Fruit fly (Drosophila melanogaster) whole organism, adult: ENCODE results near the gene CG43896.

Experiments
- CG14711 ChIP-seq: fragments of 200-800 bp; sonication (Bioruptor generic); optimal IDR thresholded peaks from 2 replicates; lab custom pipeline; 2018; ENCODE audit warnings: missing biosample characterization, mild to moderate bottlenecking, missing genetic modification characterization, moderate library complexity
- CG33017 ChIP-seq: fragments of 200-800 bp; sonication (Bioruptor generic); optimal IDR thresholded peaks from 2 replicates; lab custom pipeline; 2018; ENCODE audit warnings: missing biosample characterization, mild to moderate bottlenecking, missing genetic modification characterization, moderate library complexity
- CG5204 ChIP-seq: fragments of 200-800 bp; sonication (Bioruptor generic); optimal IDR thresholded peaks from 2 replicates; lab custom pipeline; 2016; ENCODE audit warnings: missing biosample characterization, missing genetic modification characterization
- Clk ChIP-seq: fragments of 200-800 bp; sonication (Bioruptor generic); optimal IDR thresholded peaks from 2 replicates; lab custom pipeline; 2017; ENCODE audit warnings: missing biosample characterization, missing genetic modification characterization
- Hr96 ChIP-seq: fragments of 200-800 bp; sonication (Bioruptor generic); optimal IDR thresholded peaks from 2 replicates; lab custom pipeline; 2016; ENCODE audit warnings: missing biosample characterization, missing genetic modification characterization
- Mnt ChIP-seq: fragments of 200-800 bp; sonication (Bioruptor generic); optimal IDR thresholded peaks from 2 replicates; lab custom pipeline; 2016; ENCODE audit warnings: missing biosample characterization, mild to moderate bottlenecking, missing genetic modification characterization
- bab1 ChIP-seq: fragments of 200-800 bp; sonication (Bioruptor generic); optimal IDR thresholded peaks from 3 replicates; lab custom pipeline; 2019; ENCODE audit warnings: missing biosample characterization, mild to moderate bottlenecking, missing genetic modification characterization, moderate library complexity
- cic ChIP-seq: fragments of 200-800 bp; sonication (Bioruptor generic); optimal IDR thresholded peaks from 2 replicates; lab custom pipeline; 2017; ENCODE audit warnings: missing biosample characterization, mild to moderate bottlenecking, missing genetic modification characterization, moderate library complexity
- kay ChIP-seq: fragments of 200-800 bp; sonication (Bioruptor generic); peaks from one replicate; lab custom pipeline; 2016; ENCODE audit warnings: missing biosample characterization, missing genetic modification characterization, borderline replicate concordance
- pad ChIP-seq: fragments of 200-800 bp; sonication (Bioruptor generic); optimal IDR thresholded peaks from 3 replicates; lab custom pipeline; 2017; ENCODE audit warnings: missing biosample characterization, missing genetic modification characterization, mild to moderate bottlenecking, moderate library complexity, missing genetic modification reagents
- toe ChIP-seq: fragments of 200-800 bp; sonication (Bioruptor generic); optimal IDR thresholded peaks from 2 replicates; lab custom pipeline; 2016; ENCODE audit warnings: missing biosample characterization, missing genetic modification characterization

DNA sequence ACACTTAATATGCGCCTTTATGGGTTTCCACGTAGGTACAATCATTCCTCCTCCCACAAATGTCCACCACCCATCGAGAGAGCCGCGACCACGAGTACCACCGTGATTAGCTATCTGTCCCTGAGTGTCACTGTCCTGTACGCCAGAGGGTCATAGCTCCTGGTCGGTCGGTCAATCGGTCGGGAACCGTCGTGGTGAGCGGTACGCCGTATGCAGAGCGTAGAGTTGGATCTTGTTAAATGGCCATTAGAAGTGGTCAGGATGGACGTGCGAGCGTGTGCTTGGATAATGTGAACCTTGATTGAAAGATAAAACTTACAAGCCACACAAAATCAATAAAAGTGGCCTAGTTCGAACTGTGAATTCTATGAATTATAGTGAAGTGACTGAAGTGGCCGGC, 8.7 kb downstream of the CG43896 start, which contains the start of gene CG6938:
- TF ChIP-seq bab1 (GFP tag; lab: Kevin White, UChicago) = no peak
- TF ChIP-seq toe = no peak
- TF ChIP-seq CG33017 = no peak
- no peak for TF ChIP-seq CG5204
- TF ChIP-seq kay = no peak
- no peak for TF ChIP-seq Mnt (GFP tag; lab: Kevin White, UChicago)
- no peak for TF ChIP-seq cic (GFP tag; lab: Kevin White, UChicago)
- TF ChIP-seq CG14711 (tag; lab: Kevin White, UChicago) = no peak
- no peak for TF ChIP-seq Hr96 (GFP tag; lab: Kevin White, UChicago)
- TF ChIP-seq pad = no peak
- TF ChIP-seq Clk (GFP tag; lab: Kevin White, UChicago) = no peak
